Worm (Caenorhabditis elegans) whole organism, L1 larva: ENCODE measurements around the gene Y102A11A.2.

ENCODE experiments used
- aha-1 ChIP-seq: fragments of 150-350 bp; optimal IDR thresholded peaks from 2 replicates; lab custom pipeline; 2014; ENCODE audit warnings: missing biosample characterization, missing genetic modification characterization
- alr-1 ChIP-seq: fragments of 200-800 bp; sonication (Bioruptor generic); optimal IDR thresholded peaks from 2 replicates; lab custom pipeline; 2018; ENCODE audit warnings: borderline replicate concordance, mild to moderate bottlenecking, missing genetic modification characterization, missing compliant biosample characterization
- ama-1 ChIP-seq: fragments of 150-350 bp; optimal IDR thresholded peaks from 2 replicates; lab custom pipeline; 2014
- blmp-1 ChIP-seq: fragments of 150-350 bp; optimal IDR thresholded peaks from 2 replicates; lab custom pipeline; 2014; ENCODE audit warnings: missing biosample characterization, missing genetic modification characterization
- ceh-8 ChIP-seq: fragments of 200-800 bp; sonication (Bioruptor generic); optimal IDR thresholded peaks from 2 replicates; lab custom pipeline; 2018; ENCODE audit warnings: mild to moderate bottlenecking, missing genetic modification characterization, moderate library complexity, missing compliant biosample characterization
- ceh-90 ChIP-seq: sonication (generic microtip); optimal IDR thresholded peaks from 2 replicates; lab custom pipeline; 2016; ENCODE audit warnings: missing genetic modification characterization, missing compliant biosample characterization
- efl-1 ChIP-seq, 4 experiments: fragments of 150-350 bp; optimal IDR thresholded peaks in 3 of 4; peaks in 1 of 4; 1 replicate in 1 of 4; 2 replicates in 3 of 4; lab custom pipeline; 2014; ENCODE audit warnings: missing biosample characterization in 2 of 4, missing genetic modification characterization in 2 of 4, missing genetic modification reagents in 2 of 4
- efl-3 ChIP-seq: fragments of 200-800 bp; sonication (Bioruptor generic); optimal IDR thresholded peaks from 2 replicates; lab custom pipeline; 2018; ENCODE audit warnings: mild to moderate bottlenecking, missing genetic modification characterization, missing compliant biosample characterization
- elt-2 ChIP-seq: sonication (generic microtip); optimal IDR thresholded peaks from 2 replicates; lab custom pipeline; 2016; ENCODE audit warnings: missing genetic modification characterization, mild to moderate bottlenecking, inconsistent platforms, missing compliant biosample characterization, missing genetic modification reagents
- elt-3 ChIP-seq, 6 experiments: fragments of 150-350 bp in 1 of 6; sonication (generic microtip); optimal IDR thresholded peaks; 2 replicates each; lab custom pipeline; 2017 to 2018; ENCODE audit warnings: missing biosample characterization in 6 of 6, missing genetic modification characterization in 6 of 6, inconsistent platforms in 1 of 6
- fkh-10 ChIP-seq: sonication (generic microtip); optimal IDR thresholded peaks from 2 replicates; lab custom pipeline; 2017; ENCODE audit warnings: missing biosample characterization, missing genetic modification reagents, missing genetic modification characterization
- fkh-8 ChIP-seq: sonication (generic microtip); optimal IDR thresholded peaks from 2 replicates; lab custom pipeline; 2016; ENCODE audit warnings: mild to moderate bottlenecking, missing genetic modification characterization, missing compliant biosample characterization
- grh-1 ChIP-seq: fragments of 200-800 bp; sonication (Bioruptor generic); IDR thresholded peaks from 2 replicates; pipeline ENCODE4 v1.3.6; 2022; ENCODE audit warnings: missing genetic modification reagents, missing genetic modification characterization, missing compliant biosample characterization
- hlh-17 ChIP-seq: fragments of 200-800 bp; sonication (Bioruptor generic); optimal IDR thresholded peaks from 2 replicates; lab custom pipeline; 2018; ENCODE audit warnings: missing genetic modification characterization, mild to moderate bottlenecking, missing compliant biosample characterization, moderate library complexity, borderline replicate concordance
- hlh-4 ChIP-seq: sonication (generic microtip); optimal IDR thresholded peaks from 2 replicates; lab custom pipeline; 2016; ENCODE audit warnings: mild to moderate bottlenecking, missing genetic modification characterization, missing compliant biosample characterization
- hpl-2 ChIP-seq: fragments of 150-350 bp; optimal IDR thresholded peaks from 2 replicates; lab custom pipeline; 2014; ENCODE audit warnings: missing biosample characterization, missing genetic modification reagents, missing genetic modification characterization
- irx-1 ChIP-seq: sonication (generic microtip); optimal IDR thresholded peaks from 2 replicates; lab custom pipeline; 2016; ENCODE audit warnings: missing genetic modification characterization, missing compliant biosample characterization
- isw-1 ChIP-seq: fragments of 200-800 bp; sonication (Bioruptor generic); IDR thresholded peaks from 2 replicates; pipeline ENCODE4 v1.3.6; 2022; ENCODE audit warnings: missing genetic modification characterization, missing compliant biosample characterization
- lin-13 ChIP-seq: fragments of 150-350 bp; optimal IDR thresholded peaks from 2 replicates; lab custom pipeline; 2014; ENCODE audit warnings: missing biosample characterization, missing genetic modification reagents, missing genetic modification characterization
- lin-14 ChIP-seq: fragments of 200-800 bp; sonication (Bioruptor generic); optimal IDR thresholded peaks from 2 replicates; lab custom pipeline; 2018; ENCODE audit warnings: mild to moderate bottlenecking, missing genetic modification characterization, moderate library complexity, missing compliant biosample characterization
- lin-15B ChIP-seq: fragments of 150-350 bp; sonication (generic microtip); optimal IDR thresholded peaks from 3 replicates; lab custom pipeline; 2014; ENCODE audit warnings: missing biosample characterization, missing genetic modification characterization
- lin-39 ChIP-seq: fragments of 150-350 bp; optimal IDR thresholded peaks from 2 replicates; lab custom pipeline; 2014; ENCODE audit warnings: missing biosample characterization, missing genetic modification reagents, missing genetic modification characterization
- lir-3 ChIP-seq: sonication (generic microtip); optimal IDR thresholded peaks from 2 replicates; lab custom pipeline; 2016; ENCODE audit warnings: mild to moderate bottlenecking, missing genetic modification characterization, moderate library complexity, missing compliant biosample characterization; ENCODE audit not compliant: poor library complexity
- mab-9 ChIP-seq: fragments of 200-800 bp; sonication (Bioruptor generic); IDR thresholded peaks from 2 replicates; pipeline ENCODE4 v1.3.6; 2022; ENCODE audit warnings: missing genetic modification reagents, missing genetic modification characterization, missing compliant biosample characterization
- mep-1 ChIP-seq: fragments of 150-350 bp; optimal IDR thresholded peaks from 2 replicates; lab custom pipeline; 2014; ENCODE audit warnings: missing biosample characterization, missing genetic modification characterization
- nhr-71 ChIP-seq: sonication (generic microtip); optimal IDR thresholded peaks from 2 replicates; lab custom pipeline; 2016; ENCODE audit warnings: mild to moderate bottlenecking, missing genetic modification characterization, moderate library complexity, missing compliant biosample characterization
- nhr-76 ChIP-seq: sonication (generic microtip); optimal IDR thresholded peaks from 2 replicates; lab custom pipeline; 2017; ENCODE audit warnings: missing biosample characterization, missing genetic modification characterization
- nhr-84 ChIP-seq: sonication (generic microtip); optimal IDR thresholded peaks from 2 replicates; lab custom pipeline; 2017; ENCODE audit warnings: missing biosample characterization, missing genetic modification characterization
- nhr-85 ChIP-seq: sonication (generic microtip); peaks from one replicate; lab custom pipeline; 2016; ENCODE audit warnings: missing genetic modification characterization, inconsistent platforms, missing compliant biosample characterization
- nhr-90 ChIP-seq: sonication (generic microtip); optimal IDR thresholded peaks from 2 replicates; lab custom pipeline; 2016; ENCODE audit warnings: mild to moderate bottlenecking, missing genetic modification characterization, missing compliant biosample characterization; ENCODE audit not compliant: poor library complexity
- sup-37 ChIP-seq: fragments of 200-800 bp; sonication (Bioruptor generic); optimal IDR thresholded peaks from 2 replicates; lab custom pipeline; 2018; ENCODE audit warnings: mild to moderate bottlenecking, missing genetic modification characterization, missing compliant biosample characterization
- tbx-2 ChIP-seq: sonication (generic microtip); optimal IDR thresholded peaks from 2 replicates; lab custom pipeline; 2016; ENCODE audit warnings: missing genetic modification characterization, missing compliant biosample characterization
- unc-98 ChIP-seq: fragments of 200-800 bp; sonication (Bioruptor generic); IDR thresholded peaks from 2 replicates; pipeline ENCODE4 v1.3.6; 2022; ENCODE audit warnings: missing genetic modification characterization, missing compliant biosample characterization
- vab-15 ChIP-seq: sonication (generic microtip); optimal IDR thresholded peaks from 2 replicates; lab custom pipeline; 2017; ENCODE audit warnings: missing genotype, mild to moderate bottlenecking, missing genetic modification characterization, missing compliant biosample characterization

Y102A11A.2 gene

ce11 chrX:2025405-2025804 is 1.0 kb upstream of the Y102A11A.2 start:
- TF ChIP-seq elt-2 (tag; lab: Kevin White, UChicago), result peak; percentile 17

ce11 chrX:2030871-2031270 is 4.4 kb downstream of the Y102A11A.2 start:
- TF ChIP-seq nhr-76 (tag; lab: Kevin White, UChicago), result no peak
- TF ChIP-seq grh-1 (GFP tag; lab: Robert Waterston, UW), result no peak
- TF ChIP-seq nhr-90, result no peak
- no peak for TF ChIP-seq tbx-2 (tag; lab: Kevin White, UChicago)
- TF ChIP-seq efl-3, result no peak
- TF ChIP-seq aha-1 (tag; lab: Kevin White, UChicago), result no peak
- no peak for TF ChIP-seq lin-14 (GFP tag; lab: Kevin White, UChicago)
- TF ChIP-seq, all 84 proteins: peak for 0

ce11 chrX:2031414-2031813 is 5.0 kb downstream of the Y102A11A.2 start, which contains the start of gene Y102A11A.5:
Gene Y102A11A.5, minus strand, starts transcription at chrX:2031588.
- peak in 1 of 6 experiments; percentile 17 for TF ChIP-seq elt-3 (tag; optimal IDR thresholded peaks at IDR 0.05; lab: Kevin White, UChicago)
- no peak for TF ChIP-seq lir-3 (tag; lab: Kevin White, UChicago)
- no peak for TF ChIP-seq hlh-4 (tag; lab: Kevin White, UChicago)
- TF ChIP-seq nhr-85, result peak; percentile 7
- peak; percentile 96 for TF ChIP-seq blmp-1 (tag; lab: Kevin White, UChicago)
- TF ChIP-seq hpl-2 (GFP tag; lab: Kevin White, UChicago), result no peak
- no peak for TF ChIP-seq fkh-8 (tag; lab: Kevin White, UChicago)
- no peak for TF ChIP-seq unc-98 (GFP tag; lab: Robert Waterston, UW)
- TF ChIP-seq vab-15, result no peak
- TF ChIP-seq isw-1 (GFP tag; lab: Robert Waterston, UW), result no peak
- TF ChIP-seq elt-2 (tag; lab: Kevin White, UChicago), result no peak

ce11 chrX:2035172-2035571 is 8.7 kb downstream of the Y102A11A.2 start, which contains the start of gene ergi-1:
Gene ergi-1, minus strand, starts transcription at chrX:2035272.
- TF ChIP-seq efl-1 (optimal IDR thresholded peaks at IDR 0.05; lab: Kevin White, UChicago) (no peak), efl-1 (GFP tag; optimal IDR thresholded peaks at IDR 0.05 in 1 of 2; lab: Kevin White, UChicago) (peak in 1 of 2 experiments; percentile 26), nhr-84 (no peak)
- TF ChIP-seq, all 84 proteins: peak for 1

- TF ChIP-seq lin-15B (tag; lab: Kevin White, UChicago) (no peak), nhr-76 (tag; lab: Kevin White, UChicago) (no peak), lin-13 (GFP tag; lab: Kevin White, UChicago) (no peak), lin-39 (no peak), alr-1 (tag; lab: Kevin White, UChicago) (no peak), mep-1 (tag; lab: Kevin White, UChicago) (no peak), mab-9 (GFP tag; lab: Robert Waterston, UW) (no peak), ceh-90 (tag; lab: Kevin White, UChicago) (no peak), irx-1 (no peak), ceh-8 (GFP tag; lab: Kevin White, UChicago) (no peak), fkh-10 (GFP tag; lab: Kevin White, UChicago) (no peak), hlh-17 (GFP tag; lab: Kevin White, UChicago) (no peak), sup-37 (GFP tag; lab: Kevin White, UChicago) (no peak), nhr-85 (no peak), nhr-71 (tag; lab: Kevin White, UChicago) (no peak), aha-1 (tag; lab: Kevin White, UChicago) (no peak), ama-1 (lab: Kevin White, UChicago) (no peak)
Measured at ce11 chrX:2039358-2039757, 12.9 kb downstream of the Y102A11A.2 start, which contains the start of gene smex-2. Gene smex-2, minus strand, starts transcription at chrX:2039458.
